Fruit fly (Drosophila melanogaster): ENCODE measurements around the gene Rpp20.

The Rpp20 gene

dm6 chrX:19784875-19785274 is 40.6 kb downstream of the Rpp20 start:
- TF ChIP-seq CG14655 (GFP tag; optimal IDR thresholded peaks at IDR 0.05) (peak; percentile 27), gl (tag; optimal IDR thresholded peaks at IDR 0.05) (no peak), CG13204 (GFP tag; optimal IDR thresholded peaks at IDR 0.05) (no peak), CG8159 (tag; optimal IDR thresholded peaks at IDR 0.05) (peak; percentile 42), Snoo (tag; optimal IDR thresholded peaks at IDR 0.05) (no peak), CG15710 (tag; optimal IDR thresholded peaks at IDR 0.05) (peak; percentile 46), CG17806 (tag; optimal IDR thresholded peaks at IDR 0.05) (peak; percentile 47), CG4496 (GFP tag; IDR thresholded peaks at IDR 0.05) (0 out of 3 replicates have a peak, but pooled peaks have one; percentile 27), CG34367 (tag; optimal IDR thresholded peaks at IDR 0.05) (peak; percentile 38), Pif1A (GFP tag; optimal IDR thresholded peaks at IDR 0.05) (peak; percentile 18), CG9948 (tag; optimal IDR thresholded peaks at IDR 0.05) (peak; percentile 50), CG12605 (GFP tag; IDR thresholded peaks at IDR 0.05) (peak; percentile 15; the same call in 1 of the 2 replicates), D1 (tag; optimal IDR thresholded peaks at IDR 0.05) (no peak), CG8301 (tag; optimal IDR thresholded peaks at IDR 0.05) (peak; percentile 1)

dm6 chrX:19785403-19785802 is 41.2 kb downstream of the Rpp20 start:
- TF ChIP-seq fd96Ca (GFP tag; IDR thresholded peaks at IDR 0.05) (no peak), gl (tag; optimal IDR thresholded peaks at IDR 0.05) (no peak), CG13204 (GFP tag; optimal IDR thresholded peaks at IDR 0.05) (no peak), rn (GFP tag; IDR thresholded peaks at IDR 0.05) (no peak), D1 (tag; optimal IDR thresholded peaks at IDR 0.05) (no peak), CG10348 (GFP tag; IDR thresholded peaks at IDR 0.05) (no peak), CG14655 (GFP tag; optimal IDR thresholded peaks at IDR 0.05) (no peak), Pif1B (GFP tag; optimal IDR thresholded peaks at IDR 0.05) (no peak), Ets98B (GFP tag; IDR thresholded peaks at IDR 0.05) (no peak), CG32121 (GFP tag; IDR thresholded peaks at IDR 0.05) (no peak), CG8301 (tag; optimal IDR thresholded peaks at IDR 0.05) (no peak), CG17806 (tag; optimal IDR thresholded peaks at IDR 0.05) (no peak), Snoo (tag; optimal IDR thresholded peaks at IDR 0.05) (no peak), CG15710 (tag; optimal IDR thresholded peaks at IDR 0.05) (no peak), CG12605 (GFP tag; IDR thresholded peaks at IDR 0.05) (no peak), EcR (GFP tag; optimal IDR thresholded peaks at IDR 0.05) (no peak), CG8159 (tag; optimal IDR thresholded peaks at IDR 0.05) (no peak), Pif1A (GFP tag; optimal IDR thresholded peaks at IDR 0.05) (no peak), CG9948 (tag; optimal IDR thresholded peaks at IDR 0.05) (no peak)

dm6 chrX:19786823-19787222 is 42.6 kb downstream of the Rpp20 start:
- TF ChIP-seq CG8301 (tag; optimal IDR thresholded peaks at IDR 0.05) (no peak), CG34367 (tag; optimal IDR thresholded peaks at IDR 0.05) (no peak), rn (GFP tag; IDR thresholded peaks at IDR 0.05) (no peak), CG9948 (tag; optimal IDR thresholded peaks at IDR 0.05) (no peak), CG17806 (tag; optimal IDR thresholded peaks at IDR 0.05) (no peak), CG14655 (GFP tag; optimal IDR thresholded peaks at IDR 0.05) (no peak), Pif1A (GFP tag; optimal IDR thresholded peaks at IDR 0.05) (no peak), CG10348 (GFP tag; IDR thresholded peaks at IDR 0.05) (no peak), EcR (GFP tag; optimal IDR thresholded peaks at IDR 0.05) (no peak), CG4496 (GFP tag; IDR thresholded peaks at IDR 0.05) (no peak), Snoo (tag; optimal IDR thresholded peaks at IDR 0.05) (no peak), Ets98B (GFP tag; IDR thresholded peaks at IDR 0.05) (no peak), fd96Ca (GFP tag; IDR thresholded peaks at IDR 0.05) (no peak), CG12605 (GFP tag; IDR thresholded peaks at IDR 0.05) (no peak), CG8159 (tag; optimal IDR thresholded peaks at IDR 0.05) (no peak), D1 (tag; optimal IDR thresholded peaks at IDR 0.05) (no peak), CG32121 (GFP tag; IDR thresholded peaks at IDR 0.05) (no peak)

DNA sequence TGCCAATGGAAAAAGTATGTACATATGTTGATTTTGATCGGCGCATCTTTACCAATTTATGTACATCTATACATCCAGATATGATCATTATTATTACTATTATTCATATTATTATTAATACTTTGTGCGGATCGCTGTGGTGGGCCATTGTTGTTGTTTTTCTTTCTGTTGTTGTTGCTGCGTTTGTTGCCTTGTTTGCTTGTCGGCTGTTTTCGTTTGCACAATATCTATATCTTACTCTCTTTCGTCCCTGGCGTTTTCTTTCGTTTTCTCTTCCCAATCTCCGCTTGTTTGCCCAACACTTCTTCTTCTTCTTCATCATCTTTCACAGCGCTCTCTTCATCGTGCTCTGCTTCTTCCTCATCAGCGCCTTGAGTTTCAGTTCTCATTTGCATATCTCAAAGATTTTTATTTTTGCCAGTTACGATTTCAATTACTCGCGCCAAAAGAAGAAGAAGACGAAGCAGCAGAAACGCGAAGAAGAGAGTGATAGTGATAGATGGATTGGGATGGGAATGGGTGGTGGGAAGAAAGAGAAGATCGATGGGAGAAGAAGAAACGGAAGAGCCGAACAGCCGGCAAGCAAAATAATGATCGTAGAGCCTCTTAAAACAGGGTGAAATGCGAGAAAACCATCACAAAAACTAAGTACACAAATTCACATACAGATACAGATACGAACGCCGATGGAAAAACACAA is 43.8 kb downstream of the Rpp20 start:
- TF ChIP-seq CG4496 (GFP tag; IDR thresholded peaks at IDR 0.05) (0 out of 3 replicates have a peak, but pooled peaks have one; percentile 21), CG32121 (GFP tag; IDR thresholded peaks at IDR 0.05) (no peak)

dm6 chrX:19788621-19788944 is 44.4 kb downstream of the Rpp20 start:
- no peak for TF ChIP-seq Pif1A (GFP tag; optimal IDR thresholded peaks at IDR 0.05)
- no peak for TF ChIP-seq Snoo (tag; optimal IDR thresholded peaks at IDR 0.05)
- TF ChIP-seq CG32121 (GFP tag; IDR thresholded peaks at IDR 0.05), result no peak
- TF ChIP-seq rn (GFP tag; IDR thresholded peaks at IDR 0.05), result no peak
- TF ChIP-seq Pif1B (GFP tag; optimal IDR thresholded peaks at IDR 0.05), result no peak
- no peak for TF ChIP-seq CG8159 (tag; optimal IDR thresholded peaks at IDR 0.05)
- no peak for TF ChIP-seq CG8301 (tag; optimal IDR thresholded peaks at IDR 0.05)
- TF ChIP-seq CG9948 (tag; optimal IDR thresholded peaks at IDR 0.05), result no peak
- no peak for TF ChIP-seq CG14655 (GFP tag; optimal IDR thresholded peaks at IDR 0.05)
- no peak for TF ChIP-seq fd96Ca (GFP tag; IDR thresholded peaks at IDR 0.05)
- TF ChIP-seq Ets98B (GFP tag; IDR thresholded peaks at IDR 0.05), result no peak
- TF ChIP-seq D1 (tag; optimal IDR thresholded peaks at IDR 0.05), result no peak
- no peak for TF ChIP-seq CG4496 (GFP tag; IDR thresholded peaks at IDR 0.05)
- TF ChIP-seq gl (tag; optimal IDR thresholded peaks at IDR 0.05), result no peak
- no peak for TF ChIP-seq CG34367 (tag; optimal IDR thresholded peaks at IDR 0.05)
- no peak for TF ChIP-seq CG10348 (GFP tag; IDR thresholded peaks at IDR 0.05)

DNA sequence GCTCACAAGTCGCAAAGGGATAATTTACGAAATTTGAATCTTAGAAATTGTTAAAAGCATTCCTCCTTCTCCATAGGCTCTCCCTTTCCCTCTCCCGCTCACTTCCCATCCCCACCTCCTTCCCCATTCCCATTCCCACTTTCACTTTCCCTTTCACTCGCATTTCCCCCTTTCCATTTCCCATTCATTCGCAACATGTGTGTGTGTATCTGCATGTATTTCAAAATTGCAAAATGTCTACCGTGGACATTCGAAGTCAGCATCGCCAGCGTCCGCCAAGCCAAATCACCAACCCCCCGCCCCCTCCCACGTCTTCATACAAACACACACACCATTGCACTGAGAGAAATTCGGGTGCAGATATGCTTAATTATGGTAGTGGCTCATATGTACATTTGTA is 47.6 kb downstream of the Rpp20 start:
- no peak for TF ChIP-seq CG8301 (tag; optimal IDR thresholded peaks at IDR 0.05)
- TF ChIP-seq gl (tag; optimal IDR thresholded peaks at IDR 0.05), result no peak
- no peak for TF ChIP-seq CG15710 (tag; optimal IDR thresholded peaks at IDR 0.05)
- no peak for TF ChIP-seq D1 (tag; optimal IDR thresholded peaks at IDR 0.05)
- no peak for TF ChIP-seq Pif1B (GFP tag; optimal IDR thresholded peaks at IDR 0.05)
- no peak for TF ChIP-seq CG13204 (GFP tag; optimal IDR thresholded peaks at IDR 0.05)
- TF ChIP-seq CG10348 (GFP tag; IDR thresholded peaks at IDR 0.05), result no peak
- no peak for TF ChIP-seq Snoo (tag; optimal IDR thresholded peaks at IDR 0.05)
- no peak for TF ChIP-seq CG9948 (tag; optimal IDR thresholded peaks at IDR 0.05)
- no peak for TF ChIP-seq CG17806 (tag; optimal IDR thresholded peaks at IDR 0.05)
- TF ChIP-seq CG32121 (GFP tag; IDR thresholded peaks at IDR 0.05), result no peak
- no peak for TF ChIP-seq CG4496 (GFP tag; IDR thresholded peaks at IDR 0.05)
- no peak for TF ChIP-seq CG14655 (GFP tag; optimal IDR thresholded peaks at IDR 0.05)
- no peak for TF ChIP-seq CG12605 (GFP tag; IDR thresholded peaks at IDR 0.05)
- no peak for TF ChIP-seq CG34367 (tag; optimal IDR thresholded peaks at IDR 0.05)
- no peak for TF ChIP-seq Pif1A (GFP tag; optimal IDR thresholded peaks at IDR 0.05)
- no peak for TF ChIP-seq fd96Ca (GFP tag; IDR thresholded peaks at IDR 0.05)
- TF ChIP-seq Ets98B (GFP tag; IDR thresholded peaks at IDR 0.05), result no peak
- TF ChIP-seq CG8159 (tag; optimal IDR thresholded peaks at IDR 0.05), result no peak
- TF ChIP-seq EcR (GFP tag; optimal IDR thresholded peaks at IDR 0.05), result no peak

Measured in whole organism, pupa.